Worm (Caenorhabditis elegans) whole organism, L4 larva: ENCODE results near the gene T22B2.5.

Experiments
- F10B5.3 ChIP-seq: sonication (generic microtip); optimal IDR thresholded peaks from 2 replicates; lab custom pipeline; 2016; ENCODE audit warnings: mild to moderate bottlenecking, missing genetic modification characterization, missing compliant biosample characterization
- T26A8.4 ChIP-seq: fragments of 200-800 bp; sonication (Bioruptor generic); IDR thresholded peaks from 2 replicates; pipeline ENCODE4 v1.3.6; 2022; ENCODE audit warnings: missing genetic modification characterization, missing compliant biosample characterization
- Y5F2A.4 ChIP-seq: fragments of 200-800 bp; sonication (Bioruptor generic); optimal IDR thresholded peaks from 2 replicates; lab custom pipeline; 2018; ENCODE audit warnings: mild to moderate bottlenecking, missing genetic modification characterization, missing compliant biosample characterization
- Y75B8A.6 ChIP-seq: fragments of 200-800 bp; sonication (Bioruptor generic); IDR thresholded peaks from 2 replicates; pipeline ENCODE4 v1.3.6; 2022; ENCODE audit warnings: missing genetic modification reagents, missing genetic modification characterization, missing compliant biosample characterization
- aha-1 ChIP-seq: fragments of 150-350 bp; peaks from one replicate; lab custom pipeline; 2014; ENCODE audit warnings: missing biosample characterization, missing genetic modification characterization
- arid-1 ChIP-seq: fragments of 200-800 bp; sonication (Bioruptor generic); conservative IDR thresholded peaks from 2 replicates; pipeline ENCODE4 v1.3.6; 2022; ENCODE audit warnings: missing genetic modification reagents, missing genetic modification characterization, missing compliant biosample characterization
- attf-4 ChIP-seq: sonication (generic microtip); optimal IDR thresholded peaks from 3 replicates; lab custom pipeline; 2017; ENCODE audit warnings: missing biosample characterization, missing genetic modification characterization
- ceh-28 ChIP-seq: fragments of 150-350 bp; optimal IDR thresholded peaks from 2 replicates; lab custom pipeline; 2014; ENCODE audit warnings: missing biosample characterization, missing genetic modification reagents, missing genetic modification characterization
- cey-2 ChIP-seq: sonication (generic microtip); optimal IDR thresholded peaks from 3 replicates; lab custom pipeline; 2017; ENCODE audit warnings: missing genetic modification characterization, mild to moderate bottlenecking, missing compliant biosample characterization, antibody characterized with exemption, borderline replicate concordance; ENCODE audit not compliant: insufficient read depth
- dmd-6 ChIP-seq: fragments of 200-800 bp; sonication (Bioruptor generic); IDR thresholded peaks from 2 replicates; pipeline ENCODE4 v1.3.6; 2022; ENCODE audit warnings: missing genetic modification reagents, missing genetic modification characterization, missing compliant biosample characterization
- dmd-8 ChIP-seq: fragments of 200-800 bp; sonication (Bioruptor generic); IDR thresholded peaks from 2 replicates; pipeline ENCODE4 v1.3.6; 2022; ENCODE audit warnings: missing genetic modification characterization, missing compliant biosample characterization
- dve-1 ChIP-seq: sonication (generic microtip); optimal IDR thresholded peaks from 2 replicates; lab custom pipeline; 2017; ENCODE audit warnings: antibody characterized with exemption, mild to moderate bottlenecking, missing genetic modification characterization, missing compliant biosample characterization; ENCODE audit not compliant: insufficient read depth
- fkh-10 ChIP-seq: fragments of 150-350 bp; optimal IDR thresholded peaks from 2 replicates; lab custom pipeline; 2014; ENCODE audit warnings: missing biosample characterization, missing genetic modification reagents, missing genetic modification characterization
- hlh-11 ChIP-seq: fragments of 200-800 bp; sonication (Bioruptor generic); optimal IDR thresholded peaks from 2 replicates; lab custom pipeline; 2018; ENCODE audit warnings: mild to moderate bottlenecking, missing genetic modification characterization, missing compliant biosample characterization
- hmg-1.1 ChIP-seq: fragments of 200-800 bp; sonication (Bioruptor generic); IDR thresholded peaks from 2 replicates; pipeline ENCODE4 v1.3.6; 2022; ENCODE audit warnings: missing genetic modification reagents, missing genetic modification characterization, missing compliant biosample characterization
- lim-7 ChIP-seq: fragments of 200-800 bp; sonication (Bioruptor generic); IDR thresholded peaks from 2 replicates; pipeline ENCODE4 v1.3.6; 2022; ENCODE audit warnings: missing genetic modification characterization, missing compliant biosample characterization
- lin-15B ChIP-seq: fragments of 150-350 bp; sonication (generic microtip); optimal IDR thresholded peaks from 3 replicates; lab custom pipeline; 2014; ENCODE audit warnings: missing biosample characterization, missing genetic modification characterization
- lin-29 ChIP-seq: fragments of 200-800 bp; sonication (Bioruptor generic); IDR thresholded peaks from 2 replicates; pipeline ENCODE4 v1.3.6; 2022; ENCODE audit warnings: missing genetic modification reagents, missing genetic modification characterization, missing compliant biosample characterization
- lin-39 ChIP-seq: fragments of 150-350 bp; optimal IDR thresholded peaks from 2 replicates; lab custom pipeline; 2014; ENCODE audit warnings: missing biosample characterization, missing genetic modification reagents, missing genetic modification characterization
- mdl-1 ChIP-seq, 2 experiments: fragments of 150-350 bp in 1 of 2; sonication (generic microtip) in 1 of 2; optimal IDR thresholded peaks; 2 replicates each; lab custom pipeline; 2014 to 2017; ENCODE audit warnings: missing biosample characterization in 2 of 2, missing genetic modification characterization in 2 of 2
- nhr-111 ChIP-seq: fragments of 200-800 bp; sonication (Bioruptor generic); optimal IDR thresholded peaks from 2 replicates; lab custom pipeline; 2018; ENCODE audit warnings: mild to moderate bottlenecking, missing genetic modification characterization, missing compliant biosample characterization
- nhr-237 ChIP-seq: sonication (generic microtip); optimal IDR thresholded peaks from 2 replicates; lab custom pipeline; 2017; ENCODE audit warnings: missing biosample characterization, missing genetic modification characterization
- php-3 ChIP-seq: fragments of 200-800 bp; sonication (Bioruptor generic); IDR thresholded peaks from 2 replicates; pipeline ENCODE4 v1.3.6; 2022; ENCODE audit warnings: missing genetic modification reagents, missing genetic modification characterization, missing compliant biosample characterization
- rbr-2 ChIP-seq: sonication (generic microtip); optimal IDR thresholded peaks from 2 replicates; lab custom pipeline; 2016; ENCODE audit warnings: missing genotype, missing genetic modification characterization, missing compliant biosample characterization
- saeg-2 ChIP-seq: fragments of 200-800 bp; sonication (Bioruptor generic); IDR thresholded peaks from 2 replicates; pipeline ENCODE4 v1.3.6; 2022; ENCODE audit warnings: missing genetic modification reagents, missing genetic modification characterization, missing compliant biosample characterization
- set-16 ChIP-seq: fragments of 200-800 bp; sonication (Bioruptor generic); IDR thresholded peaks from 2 replicates; pipeline ENCODE4 v1.3.6; 2022; ENCODE audit warnings: missing genetic modification reagents, missing genetic modification characterization, missing compliant biosample characterization
- skn-1 ChIP-seq: fragments of 150-350 bp; optimal IDR thresholded peaks from 2 replicates; lab custom pipeline; 2014; ENCODE audit warnings: missing biosample characterization, missing genetic modification characterization
- snpc-1.2 ChIP-seq: fragments of 200-800 bp; sonication (Bioruptor generic); IDR thresholded peaks from 2 replicates; pipeline ENCODE4 v1.3.6; 2022; ENCODE audit warnings: missing genetic modification reagents, missing genetic modification characterization, missing compliant biosample characterization
- snpc-4 ChIP-seq: fragments of 150-350 bp; optimal IDR thresholded peaks from 2 replicates; lab custom pipeline; 2014; ENCODE audit warnings: missing biosample characterization, missing genetic modification characterization
- spr-3 ChIP-seq: fragments of 200-800 bp; sonication (Bioruptor generic); optimal IDR thresholded peaks from 2 replicates; lab custom pipeline; 2018; ENCODE audit warnings: mild to moderate bottlenecking, missing genetic modification characterization, missing compliant biosample characterization
- tra-1 ChIP-seq: fragments of 200-800 bp; sonication (Bioruptor generic); IDR thresholded peaks from 2 replicates; pipeline ENCODE4 v1.3.6; 2022; ENCODE audit warnings: missing genetic modification reagents, missing genetic modification characterization, missing compliant biosample characterization
- unc-130 ChIP-seq: sonication (generic microtip); optimal IDR thresholded peaks from 2 replicates; lab custom pipeline; 2016; ENCODE audit warnings: missing genetic modification reagents, missing genetic modification characterization, missing compliant biosample characterization
- unc-62 ChIP-seq, 3 experiments: fragments of 150-350 bp in 1 of 3; sonication (generic microtip); optimal IDR thresholded peaks in 2 of 3; peaks in 1 of 3; 1 replicate in 1 of 3; 2 replicates in 2 of 3; lab custom pipeline; 2014 to 2017; ENCODE audit warnings: missing biosample characterization in 3 of 3, missing genetic modification characterization in 3 of 3, missing genetic modification reagents in 3 of 3, missing genotype in 1 of 3
- ztf-7 ChIP-seq: fragments of 150-350 bp; optimal IDR thresholded peaks from 2 replicates; lab custom pipeline; 2014; ENCODE audit warnings: missing biosample characterization, missing genetic modification characterization

Gene T22B2.5

ce11 chrX:3925776-3926175 is 14.6 kb upstream of the T22B2.5 start, which contains the start of gene T22B2.1:
Gene T22B2.1, plus strand, starts transcription at chrX:3926076.
- no peak for TF ChIP-seq unc-130 (GFP tag; lab: Kevin White, UChicago)
- peak; percentile 74 for TF ChIP-seq aha-1 (tag; lab: Kevin White, UChicago)
- TF ChIP-seq Y5F2A.4 = no peak

ce11 chrX:3920747-3921146 is 9.6 kb upstream of the T22B2.5 start:
- TF ChIP-seq arid-1 (no peak), unc-62 (GFP tag; optimal IDR thresholded peaks at IDR 0.05 in 1 of 2; lab: Kevin White, UChicago) (peak in 1 of 2 experiments; percentile 90), unc-62 (tag; optimal IDR thresholded peaks at IDR 0.05; lab: Kevin White, UChicago) (no peak), aha-1 (tag; lab: Kevin White, UChicago) (peak; percentile 88)

- TF ChIP-seq lin-39 = no peak
- no peak for TF ChIP-seq Y5F2A.4
- no peak for TF ChIP-seq dmd-8 (GFP tag; lab: Robert Waterston, UW)
- TF ChIP-seq tra-1 (GFP tag; lab: Robert Waterston, UW) = no peak
- TF ChIP-seq nhr-111 (GFP tag; lab: Kevin White, UChicago) = no peak
- TF ChIP-seq Y75B8A.6 (GFP tag; lab: Robert Waterston, UW) = no peak
- no peak for TF ChIP-seq lim-7 (GFP tag; lab: Robert Waterston, UW)
- TF ChIP-seq skn-1 (tag; lab: Kevin White, UChicago) = no peak
- TF ChIP-seq lin-29 (GFP tag; lab: Robert Waterston, UW) = no peak
- TF ChIP-seq spr-3 (GFP tag; lab: Kevin White, UChicago) = no peak
- no peak for TF ChIP-seq ceh-28 (tag; lab: Kevin White, UChicago)
- TF ChIP-seq snpc-1.2 (GFP tag; lab: Robert Waterston, UW) = no peak
- TF ChIP-seq T26A8.4 = no peak
- TF ChIP-seq saeg-2 = no peak
- TF ChIP-seq php-3 = no peak
- no peak for TF ChIP-seq nhr-237 (tag; lab: Kevin White, UChicago)
Measured at ce11 chrX:3920101-3920500, 8.9 kb upstream of the T22B2.5 start, which contains the start of gene T22B2.2. Gene T22B2.2, plus strand, starts transcription at chrX:3920401.

ce11 chrX:3919689-3920088 is 8.5 kb upstream of the T22B2.5 start:
- TF ChIP-seq aha-1 (tag; lab: Kevin White, UChicago) (peak; percentile 94), set-16 (GFP tag; lab: Robert Waterston, UW) (no peak)

ce11 chrX:3918182-3918581 is 7.0 kb upstream of the T22B2.5 start:
- TF ChIP-seq Y5F2A.4 (no peak), F10B5.3 (tag; lab: Kevin White, UChicago) (no peak), ztf-7 (tag; lab: Kevin White, UChicago) (no peak), hlh-11 (tag; lab: Kevin White, UChicago) (no peak), unc-62 (GFP tag; optimal IDR thresholded peaks at IDR 0.05 in 1 of 2; lab: Kevin White, UChicago) (peak in 1 of 2 experiments; percentile 64), unc-62 (tag; optimal IDR thresholded peaks at IDR 0.05; lab: Kevin White, UChicago) (no peak)
- TF ChIP-seq, all 104 proteins: peak for 1

ce11 chrX:3917013-3917412 is 5.8 kb upstream of the T22B2.5 start, which contains the start of gene T22B2.3:
Gene T22B2.3, plus strand, starts transcription at chrX:3917313.
- TF ChIP-seq snpc-4 (tag; lab: Kevin White, UChicago) (no peak), dmd-6 (no peak), fkh-10 (GFP tag; lab: Kevin White, UChicago) (no peak), lin-15B (tag; lab: Kevin White, UChicago) (no peak), aha-1 (tag; lab: Kevin White, UChicago) (no peak), cey-2 (tag; lab: Kevin White, UChicago) (no peak), attf-4 (tag; lab: Kevin White, UChicago) (no peak), mdl-1 (tag; optimal IDR thresholded peaks at IDR 0.05; lab: Kevin White, UChicago) (no peak), dve-1 (tag; lab: Kevin White, UChicago) (no peak), rbr-2 (tag; lab: Kevin White, UChicago) (no peak), hmg-1.1 (no peak), T26A8.4 (no peak)
